Worm (Caenorhabditis elegans): ENCODE results near the gene C56G2.15.

C56G2.15 gene

ce11 chrIII:6381584-6382391 is 14.1 kb upstream of the C56G2.15 start, which contains the start of gene znf-622:
znf-622 (plus strand) TSS chrIII:6381634.
- TF ChIP-seq hlh-1 (tag; optimal IDR thresholded peaks at IDR 0.05), result no peak
- no peak for TF ChIP-seq ham-2 (GFP tag; optimal IDR thresholded peaks at IDR 0.05)
- TF ChIP-seq nhr-28 (tag; optimal IDR thresholded peaks at IDR 0.05), result no peak
- TF ChIP-seq drap-1 (GFP tag; optimal IDR thresholded peaks at IDR 0.05), result no peak
- no peak for TF ChIP-seq snpc-4 (tag; optimal IDR thresholded peaks at IDR 0.05)
- no peak for TF ChIP-seq sptf-1 (tag; optimal IDR thresholded peaks at IDR 0.05)
- no peak for TF ChIP-seq M03D4.4 (tag; optimal IDR thresholded peaks at IDR 0.05)
- TF ChIP-seq ztf-11 (tag; optimal IDR thresholded peaks at IDR 0.05), result no peak
- no peak for TF ChIP-seq lsy-2 (tag; optimal IDR thresholded peaks at IDR 0.05)
- TF ChIP-seq unc-39 (tag; optimal IDR thresholded peaks at IDR 0.05), result no peak
- TF ChIP-seq cnd-1 (tag; optimal IDR thresholded peaks at IDR 0.05), result no peak
- TF ChIP-seq sem-2 (GFP tag; optimal IDR thresholded peaks at IDR 0.05), result no peak
- TF ChIP-seq tbx-8 (GFP tag; optimal IDR thresholded peaks at IDR 0.05), result no peak
- TF ChIP-seq mab-5 (tag; optimal IDR thresholded peaks at IDR 0.05), result no peak
- TF ChIP-seq lin-13 (tag; optimal IDR thresholded peaks at IDR 0.05), result no peak

ce11 chrIII:6380472-6380871 is 12.8 kb upstream of the C56G2.15 start, which contains the start of gene C16A3.5:
C16A3.5 (plus strand) TSS chrIII:6380772.
- no peak for TF ChIP-seq blmp-1 (tag; optimal IDR thresholded peaks at IDR 0.05)

DNA sequence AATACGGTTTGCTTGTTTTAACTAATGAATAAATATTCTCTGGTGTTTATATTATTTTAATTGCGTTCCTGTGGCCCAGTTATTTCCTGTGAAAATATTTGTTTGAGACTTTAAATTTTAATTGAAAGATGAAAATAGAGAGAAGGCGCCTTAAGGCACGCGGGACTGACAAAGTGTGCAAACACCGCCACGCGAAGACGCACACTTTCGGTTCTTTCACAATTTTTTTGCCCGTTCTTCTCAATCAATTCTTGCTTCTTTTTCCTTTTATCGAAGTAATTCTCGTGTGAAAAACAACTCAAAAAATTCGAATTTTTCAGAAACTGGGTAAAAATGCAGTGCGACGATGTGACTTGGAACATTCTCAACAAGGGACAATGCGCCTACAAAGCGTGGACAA is 11.4 kb upstream of the C56G2.15 start, which contains the start of gene C16A3.6:
Gene C16A3.6, plus strand, starts transcription at position 84 of the 400 bp plus-strand sequence.
- TF ChIP-seq unc-120 (tag; optimal IDR thresholded peaks at IDR 0.05; ENCODE audit: poor library complexity, severe bottlenecking) (peak; percentile 40), sptf-1 (tag; optimal IDR thresholded peaks at IDR 0.05) (peak; percentile 28), ceh-39 (tag; optimal IDR thresholded peaks at IDR 0.05) (no peak), lsy-2 (tag; optimal IDR thresholded peaks at IDR 0.05) (peak; percentile 37)

ce11 chrIII:6374947-6375415 is 7.3 kb upstream of the C56G2.15 start, which contains the start of the genes rps-13 and nfx-1:
rps-13 (minus strand) TSS chrIII:6374997.
nfx-1 (plus strand) TSS chrIII:6375379.
- TF ChIP-seq snpc-4 (tag; optimal IDR thresholded peaks at IDR 0.05), result no peak
- TF ChIP-seq unc-120 (tag; optimal IDR thresholded peaks at IDR 0.05; ENCODE audit: poor library complexity, severe bottlenecking), result peak; percentile 72
- no peak for TF ChIP-seq mab-5 (tag; optimal IDR thresholded peaks at IDR 0.05)
- no peak for TF ChIP-seq nhr-28 (tag; optimal IDR thresholded peaks at IDR 0.05)
- no peak for TF ChIP-seq nhr-76 (tag; optimal IDR thresholded peaks at IDR 0.05)
- no peak for TF ChIP-seq elt-1 (tag; optimal IDR thresholded peaks at IDR 0.05; ENCODE audit: borderline replicate concordance, insufficient read depth)
- TF ChIP-seq ztf-11 (tag; optimal IDR thresholded peaks at IDR 0.05), result no peak
- TF ChIP-seq mls-2 (tag; optimal IDR thresholded peaks at IDR 0.05), result peak; percentile 20
- TF ChIP-seq mep-1 (tag; optimal IDR thresholded peaks at IDR 0.05), result peak; percentile 93
- TF ChIP-seq bed-3 (GFP tag; optimal IDR thresholded peaks at IDR 0.05), result no peak
- TF ChIP-seq pha-4 (tag; optimal IDR thresholded peaks at IDR 0.05), result peak; percentile 88
- TF ChIP-seq elt-3 (tag; optimal IDR thresholded peaks at IDR 0.05), result no peak
- peak; percentile 68 for TF ChIP-seq lin-13 (tag; optimal IDR thresholded peaks at IDR 0.05)
- TF ChIP-seq blmp-1 (tag; optimal IDR thresholded peaks at IDR 0.05), result no peak
- no peak for TF ChIP-seq unc-39 (tag; optimal IDR thresholded peaks at IDR 0.05)
- TF ChIP-seq sem-2 (GFP tag; optimal IDR thresholded peaks at IDR 0.05), result no peak
- TF ChIP-seq ceh-83 (GFP tag; optimal IDR thresholded peaks at IDR 0.05), result no peak
- no peak for TF ChIP-seq unc-62 (GFP tag; optimal IDR thresholded peaks at IDR 0.05)
- TF ChIP-seq hlh-1 (tag; optimal IDR thresholded peaks at IDR 0.05), result peak; percentile 65
- no peak for TF ChIP-seq lin-32 (GFP tag; optimal IDR thresholded peaks at IDR 0.05)
- no peak for TF ChIP-seq ceh-43 (GFP tag; optimal IDR thresholded peaks at IDR 0.05)
- no peak for TF ChIP-seq ces-1 (GFP tag; optimal IDR thresholded peaks at IDR 0.05)
- no peak for TF ChIP-seq cnd-1 (tag; optimal IDR thresholded peaks at IDR 0.05)
- peak; percentile 98 for TF ChIP-seq lsy-2 (tag; optimal IDR thresholded peaks at IDR 0.05)
- TF ChIP-seq M03D4.4 (tag; optimal IDR thresholded peaks at IDR 0.05), result no peak
- peak; percentile 30 for TF ChIP-seq ceh-39 (tag; optimal IDR thresholded peaks at IDR 0.05)
- TF ChIP-seq nhr-12 (tag; optimal IDR thresholded peaks at IDR 0.05), result no peak
- TF ChIP-seq tbx-8 (GFP tag; optimal IDR thresholded peaks at IDR 0.05), result no peak
- peak; percentile 2 for TF ChIP-seq drap-1 (GFP tag; optimal IDR thresholded peaks at IDR 0.05)
- TF ChIP-seq flh-1 (GFP tag; optimal IDR thresholded peaks at IDR 0.05), result no peak
- TF ChIP-seq nhr-2 (tag; optimal IDR thresholded peaks at IDR 0.05), result peak; percentile 56
- peak; percentile 34 for TF ChIP-seq ham-2 (GFP tag; optimal IDR thresholded peaks at IDR 0.05)
- TF ChIP-seq zip-8 (tag; optimal IDR thresholded peaks at IDR 0.05), result no peak
- TF ChIP-seq sptf-1 (tag; optimal IDR thresholded peaks at IDR 0.05), result no peak
- peak; percentile 59 for TF ChIP-seq nhr-237 (tag; optimal IDR thresholded peaks at IDR 0.05)
